Worm (Caenorhabditis elegans) whole organism, L4 larva: Measurements from ENCODE around the gene grl-4.

Experiments used
- F10B5.3 ChIP-seq: sonication (generic microtip); optimal IDR thresholded peaks from 2 replicates; lab custom pipeline; 2016; ENCODE audit warnings: mild to moderate bottlenecking, missing genetic modification characterization, missing compliant biosample characterization
- F26F4.8 ChIP-seq: fragments of 200-800 bp; sonication (Bioruptor generic); conservative IDR thresholded peaks from 2 replicates; pipeline ENCODE4 v1.3.6; 2022; ENCODE audit warnings: missing genetic modification characterization, missing compliant biosample characterization
- F37D6.2 ChIP-seq: sonication (generic microtip); optimal IDR thresholded peaks from 2 replicates; lab custom pipeline; 2016; ENCODE audit warnings: mild to moderate bottlenecking, missing genetic modification characterization, missing compliant biosample characterization
- F44E2.7 ChIP-seq: fragments of 200-800 bp; sonication (Bioruptor generic); IDR thresholded peaks from 2 replicates; pipeline ENCODE4 v2.1.2; 2022; ENCODE audit warnings: missing genetic modification characterization, missing compliant biosample characterization
- F49E8.2 ChIP-seq: sonication (generic microtip); optimal IDR thresholded peaks from 2 replicates; lab custom pipeline; 2016; ENCODE audit warnings: missing compliant biosample characterization, mild to moderate bottlenecking, missing genetic modification characterization, borderline replicate concordance
- Y105C5A.15 ChIP-seq: fragments of 200-800 bp; sonication (Bioruptor generic); IDR thresholded peaks from 2 replicates; pipeline ENCODE4 v1.3.6; 2022; ENCODE audit warnings: missing genetic modification characterization, missing compliant biosample characterization
- Y48G9A.11 ChIP-seq: fragments of 200-800 bp; sonication (Bioruptor generic); IDR thresholded peaks from 2 replicates; pipeline ENCODE4 v1.3.6; 2022; ENCODE audit warnings: missing genetic modification reagents, missing genetic modification characterization, missing compliant biosample characterization
- Y5F2A.4 ChIP-seq: fragments of 200-800 bp; sonication (Bioruptor generic); optimal IDR thresholded peaks from 2 replicates; lab custom pipeline; 2018; ENCODE audit warnings: mild to moderate bottlenecking, missing genetic modification characterization, missing compliant biosample characterization
- Y75B8A.6 ChIP-seq: fragments of 200-800 bp; sonication (Bioruptor generic); IDR thresholded peaks from 2 replicates; pipeline ENCODE4 v1.3.6; 2022; ENCODE audit warnings: missing genetic modification reagents, missing genetic modification characterization, missing compliant biosample characterization
- ZK546.5 ChIP-seq, 2 experiments: sonication (generic microtip); optimal IDR thresholded peaks; 2 replicates each; lab custom pipeline; 2017; ENCODE audit warnings: missing biosample characterization in 2 of 2, missing genetic modification characterization in 2 of 2
- aly-2 ChIP-seq: sonication (generic microtip); optimal IDR thresholded peaks from 2 replicates; lab custom pipeline; 2018; ENCODE audit warnings: missing biosample characterization, missing genetic modification characterization
- ama-1 ChIP-seq: fragments of 150-350 bp; optimal IDR thresholded peaks from 2 replicates; lab custom pipeline; 2014; ENCODE audit warnings: inconsistent platforms, mixed read lengths
- attf-4 ChIP-seq: sonication (generic microtip); optimal IDR thresholded peaks from 3 replicates; lab custom pipeline; 2017; ENCODE audit warnings: missing biosample characterization, missing genetic modification characterization
- ceh-44 ChIP-seq: fragments of 200-800 bp; sonication (Bioruptor generic); IDR thresholded peaks from 2 replicates; pipeline ENCODE4 v1.3.6; 2022; ENCODE audit warnings: missing genetic modification reagents, missing genetic modification characterization, missing compliant biosample characterization
- ceh-62 ChIP-seq: sonication (generic microtip); optimal IDR thresholded peaks from 2 replicates; lab custom pipeline; 2017; ENCODE audit warnings: missing biosample characterization, missing genetic modification characterization
- ces-1 ChIP-seq: fragments of 150-350 bp; sonication (generic microtip); optimal IDR thresholded peaks from 4 replicates; lab custom pipeline; 2014; ENCODE audit warnings: missing biosample characterization, missing genetic modification reagents, missing genetic modification characterization
- daf-19 ChIP-seq: fragments of 200-800 bp; sonication (Bioruptor generic); conservative IDR thresholded peaks from 2 replicates; pipeline ENCODE4 v1.3.6; 2022; ENCODE audit warnings: missing genetic modification characterization, missing compliant biosample characterization
- dmd-8 ChIP-seq: fragments of 200-800 bp; sonication (Bioruptor generic); IDR thresholded peaks from 2 replicates; pipeline ENCODE4 v1.3.6; 2022; ENCODE audit warnings: missing genetic modification characterization, missing compliant biosample characterization
- dpl-1 ChIP-seq: fragments of 150-350 bp; optimal IDR thresholded peaks from 2 replicates; lab custom pipeline; 2014; ENCODE audit warnings: missing biosample characterization, missing genetic modification reagents, missing genetic modification characterization
- duxl-1 ChIP-seq: sonication (generic microtip); optimal IDR thresholded peaks from 2 replicates; lab custom pipeline; 2016; ENCODE audit warnings: mild to moderate bottlenecking, missing genetic modification characterization, moderate library complexity, missing compliant biosample characterization; ENCODE audit not compliant: poor library complexity
- hif-1 ChIP-seq, 2 experiments: sonication (generic microtip); optimal IDR thresholded peaks; 2 replicates each; lab custom pipeline; 2016 to 2017; ENCODE audit warnings: missing compliant biosample characterization in 2 of 2, missing genetic modification characterization in 2 of 2, missing genetic modification reagents in 2 of 2, missing genotype in 2 of 2, mild to moderate bottlenecking in 1 of 2
- hlh-11 ChIP-seq: fragments of 200-800 bp; sonication (Bioruptor generic); optimal IDR thresholded peaks from 2 replicates; lab custom pipeline; 2018; ENCODE audit warnings: mild to moderate bottlenecking, missing genetic modification characterization, missing compliant biosample characterization
- lim-7 ChIP-seq: fragments of 200-800 bp; sonication (Bioruptor generic); IDR thresholded peaks from 2 replicates; pipeline ENCODE4 v1.3.6; 2022; ENCODE audit warnings: missing genetic modification characterization, missing compliant biosample characterization
- lin-13 ChIP-seq: fragments of 150-350 bp; optimal IDR thresholded peaks from 2 replicates; lab custom pipeline; 2014; ENCODE audit warnings: missing biosample characterization, missing genetic modification reagents, missing genetic modification characterization
- lin-38 ChIP-seq: fragments of 200-800 bp; sonication (Bioruptor generic); IDR thresholded peaks from 2 replicates; pipeline ENCODE4 v1.3.6; 2022; ENCODE audit warnings: missing genetic modification reagents, missing genetic modification characterization, missing compliant biosample characterization
- lir-3 ChIP-seq: sonication (generic microtip); optimal IDR thresholded peaks from 2 replicates; lab custom pipeline; 2016; ENCODE audit warnings: mild to moderate bottlenecking, missing genetic modification characterization, missing compliant biosample characterization
- madf-5 ChIP-seq, 2 experiments: fragments of 200-800 bp; sonication (Bioruptor generic); IDR thresholded peaks; 2 replicates each; pipeline ENCODE4 v1.3.6; 2022; ENCODE audit warnings: missing compliant biosample characterization in 2 of 2, missing genetic modification characterization in 2 of 2
- mdl-1 ChIP-seq, 2 experiments: fragments of 150-350 bp in 1 of 2; sonication (generic microtip) in 1 of 2; optimal IDR thresholded peaks; 2 replicates each; lab custom pipeline; 2014 to 2017; ENCODE audit warnings: missing biosample characterization in 2 of 2, missing genetic modification characterization in 2 of 2
- mxl-3 ChIP-seq: fragments of 200-800 bp; sonication (Bioruptor generic); optimal IDR thresholded peaks from 2 replicates; lab custom pipeline; 2018; ENCODE audit warnings: mild to moderate bottlenecking, missing genetic modification characterization, missing compliant biosample characterization
- nhr-102 ChIP-seq: sonication (generic microtip); optimal IDR thresholded peaks from 2 replicates; lab custom pipeline; 2016; ENCODE audit warnings: mild to moderate bottlenecking, missing genetic modification characterization, moderate library complexity, missing compliant biosample characterization
- nhr-237 ChIP-seq: sonication (generic microtip); optimal IDR thresholded peaks from 2 replicates; lab custom pipeline; 2017; ENCODE audit warnings: missing biosample characterization, missing genetic modification characterization
- nhr-28 ChIP-seq: fragments of 150-350 bp; optimal IDR thresholded peaks from 2 replicates; lab custom pipeline; 2014; ENCODE audit warnings: missing biosample characterization, missing genetic modification characterization
- nhr-42 ChIP-seq: fragments of 200-800 bp; sonication (Bioruptor generic); IDR thresholded peaks from 2 replicates; pipeline ENCODE4 v1.3.6; 2022; ENCODE audit warnings: missing genetic modification characterization, missing compliant biosample characterization
- nhr-6 ChIP-seq: fragments of 150-350 bp; optimal IDR thresholded peaks from 2 replicates; lab custom pipeline; 2014; ENCODE audit warnings: missing biosample characterization, missing genetic modification characterization
- nhr-77 ChIP-seq: fragments of 150-350 bp; optimal IDR thresholded peaks from 2 replicates; lab custom pipeline; 2014; ENCODE audit warnings: missing biosample characterization, missing genetic modification characterization
- pha-4 ChIP-seq, 2 experiments: fragments of 150-350 bp in 1 of 2; fragments of 200-800 bp in 1 of 2; sonication (Bioruptor generic) in 1 of 2; IDR thresholded peaks in 1 of 2; optimal IDR thresholded peaks in 1 of 2; 2 replicates each; pipeline versions ENCODE4 v1.3.6 to Lab custom; 2014 to 2022; ENCODE audit warnings: missing genetic modification characterization in 2 of 2, missing genetic modification reagents in 2 of 2, missing biosample characterization in 1 of 2, missing compliant biosample characterization in 1 of 2
- php-3 ChIP-seq: fragments of 200-800 bp; sonication (Bioruptor generic); IDR thresholded peaks from 2 replicates; pipeline ENCODE4 v1.3.6; 2022; ENCODE audit warnings: missing genetic modification reagents, missing genetic modification characterization, missing compliant biosample characterization
- rbr-2 ChIP-seq: sonication (generic microtip); optimal IDR thresholded peaks from 2 replicates; lab custom pipeline; 2016; ENCODE audit warnings: missing genotype, missing genetic modification characterization, missing compliant biosample characterization
- saeg-2 ChIP-seq: fragments of 200-800 bp; sonication (Bioruptor generic); IDR thresholded peaks from 2 replicates; pipeline ENCODE4 v1.3.6; 2022; ENCODE audit warnings: missing genetic modification reagents, missing genetic modification characterization, missing compliant biosample characterization
- sdz-12 ChIP-seq: fragments of 200-800 bp; sonication (Bioruptor generic); optimal IDR thresholded peaks from 2 replicates; lab custom pipeline; 2018; ENCODE audit warnings: mild to moderate bottlenecking, missing genetic modification characterization, missing compliant biosample characterization
- set-16 ChIP-seq: fragments of 200-800 bp; sonication (Bioruptor generic); IDR thresholded peaks from 2 replicates; pipeline ENCODE4 v1.3.6; 2022; ENCODE audit warnings: missing genetic modification reagents, missing genetic modification characterization, missing compliant biosample characterization
- skn-1 ChIP-seq: fragments of 150-350 bp; optimal IDR thresholded peaks from 2 replicates; lab custom pipeline; 2014; ENCODE audit warnings: missing biosample characterization, missing genetic modification characterization
- snpc-1.2 ChIP-seq: fragments of 200-800 bp; sonication (Bioruptor generic); IDR thresholded peaks from 2 replicates; pipeline ENCODE4 v1.3.6; 2022; ENCODE audit warnings: missing genetic modification reagents, missing genetic modification characterization, missing compliant biosample characterization
- spr-1 ChIP-seq: sonication (generic microtip); optimal IDR thresholded peaks from 2 replicates; lab custom pipeline; 2016; ENCODE audit warnings: mild to moderate bottlenecking, missing genetic modification characterization, missing compliant biosample characterization
- spr-3 ChIP-seq: fragments of 200-800 bp; sonication (Bioruptor generic); optimal IDR thresholded peaks from 2 replicates; lab custom pipeline; 2018; ENCODE audit warnings: mild to moderate bottlenecking, missing genetic modification characterization, missing compliant biosample characterization
- tag-97 ChIP-seq: fragments of 200-800 bp; sonication (Bioruptor generic); IDR thresholded peaks from 2 replicates; pipeline ENCODE4 v1.3.6; 2022; ENCODE audit warnings: missing genetic modification characterization, missing compliant biosample characterization
- tra-1 ChIP-seq: fragments of 200-800 bp; sonication (Bioruptor generic); IDR thresholded peaks from 2 replicates; pipeline ENCODE4 v1.3.6; 2022; ENCODE audit warnings: missing genetic modification reagents, missing genetic modification characterization, missing compliant biosample characterization
- unc-39 ChIP-seq: sonication (generic microtip); optimal IDR thresholded peaks from 2 replicates; lab custom pipeline; 2017; ENCODE audit warnings: missing biosample characterization, missing genetic modification characterization
- vab-7 ChIP-seq: fragments of 200-800 bp; sonication (Bioruptor generic); IDR thresholded peaks from 2 replicates; pipeline ENCODE4 v1.3.6; 2022; ENCODE audit warnings: missing genetic modification reagents, missing genetic modification characterization, missing compliant biosample characterization
- zip-11 ChIP-seq: fragments of 200-800 bp; sonication (Bioruptor generic); IDR thresholded peaks from 2 replicates; pipeline ENCODE4 v1.3.6; 2022; ENCODE audit warnings: missing genetic modification characterization, missing compliant biosample characterization
- zip-2 ChIP-seq: fragments of 150-350 bp; optimal IDR thresholded peaks from 2 replicates; lab custom pipeline; 2014; ENCODE audit warnings: missing biosample characterization, missing genetic modification characterization
- ztf-11 ChIP-seq: fragments of 150-350 bp; optimal IDR thresholded peaks from 2 replicates; lab custom pipeline; 2014; ENCODE audit warnings: missing biosample characterization, missing genetic modification characterization

The grl-4 gene

ce11 chrIV:7313962-7314361 lies 3.4 kb upstream of the grl-4 start (continued):
- no peak for TF ChIP-seq tra-1 (GFP tag; lab: Robert Waterston, UW)
- no peak for TF ChIP-seq zip-11 (GFP tag; lab: Robert Waterston, UW)
- no peak for TF ChIP-seq skn-1 (tag; lab: Kevin White, UChicago)
- TF ChIP-seq lim-7 (GFP tag; lab: Robert Waterston, UW): no peak
- TF ChIP-seq daf-19 (GFP tag; lab: Robert Waterston, UW): no peak
- peak; percentile 44 for TF ChIP-seq ama-1 (lab: Kevin White, UChicago)
- no peak for TF ChIP-seq ces-1 (GFP tag; lab: Kevin White, UChicago)
- TF ChIP-seq zip-2 (tag; lab: Kevin White, UChicago): no peak
- TF ChIP-seq ceh-44 (GFP tag; lab: Robert Waterston, UW): no peak
- peak; percentile 61 for TF ChIP-seq nhr-77 (tag; lab: Kevin White, UChicago)
- TF ChIP-seq tag-97 (GFP tag; lab: Robert Waterston, UW): no peak
- TF ChIP-seq hif-1 (tag; optimal IDR thresholded peaks at IDR 0.05; lab: Kevin White, UChicago): no peak
- TF ChIP-seq mdl-1 (tag; optimal IDR thresholded peaks at IDR 0.05; lab: Kevin White, UChicago): no peak
- no peak for TF ChIP-seq nhr-102 (tag; lab: Kevin White, UChicago)
- no peak for TF ChIP-seq aly-2 (tag; lab: Kevin White, UChicago)
- TF ChIP-seq F10B5.3 (tag; lab: Kevin White, UChicago): no peak
- TF ChIP-seq dmd-8 (GFP tag; lab: Robert Waterston, UW): no peak
- no peak for TF ChIP-seq Y5F2A.4 (GFP tag; lab: Kevin White, UChicago)
- TF ChIP-seq spr-3 (GFP tag; lab: Kevin White, UChicago): no peak
- no peak for TF ChIP-seq lin-13
- peak; percentile 34 for TF ChIP-seq dpl-1 (GFP tag; lab: Kevin White, UChicago)
- TF ChIP-seq unc-39 (tag; lab: Kevin White, UChicago): no peak
- 0 out of 2 replicates have a peak, but pooled peaks have one; percentile 40 for TF ChIP-seq snpc-1.2
- TF ChIP-seq hlh-11 (tag; lab: Kevin White, UChicago): peak; percentile 68
- no peak for TF ChIP-seq Y75B8A.6 (GFP tag; lab: Robert Waterston, UW)
- peak; percentile 64 for TF ChIP-seq nhr-6 (tag; lab: Kevin White, UChicago)
- no peak for TF ChIP-seq set-16 (GFP tag; lab: Robert Waterston, UW)
- no peak for TF ChIP-seq Y105C5A.15 (GFP tag; lab: Robert Waterston, UW)
- TF ChIP-seq vab-7: no peak
- TF ChIP-seq rbr-2 (tag; lab: Kevin White, UChicago): peak; percentile 42
- no peak for TF ChIP-seq F26F4.8 (GFP tag; lab: Robert Waterston, UW)
- no peak for TF ChIP-seq Y48G9A.11 (GFP tag; lab: Robert Waterston, UW)
- 0 out of 2 replicates have a peak, but pooled peaks have one; percentile 25 for TF ChIP-seq pha-4 (GFP tag; IDR thresholded peaks at IDR 0.05; lab: Robert Waterston, UW)
- peak; percentile 66 for TF ChIP-seq pha-4 (tag; optimal IDR thresholded peaks at IDR 0.05; lab: Kevin White, UChicago)
- TF ChIP-seq madf-5 (GFP tag; IDR thresholded peaks at IDR 0.05; lab: Robert Waterston, UW): no peak
- TF ChIP-seq lir-3 (tag; lab: Kevin White, UChicago): no peak
- no peak for TF ChIP-seq ztf-11 (tag; lab: Kevin White, UChicago)
- TF ChIP-seq duxl-1 (tag; lab: Kevin White, UChicago): no peak
- no peak for TF ChIP-seq F49E8.2 (tag; lab: Kevin White, UChicago)
- TF ChIP-seq mxl-3 (GFP tag; lab: Kevin White, UChicago): no peak
- no peak for TF ChIP-seq nhr-42 (GFP tag; lab: Robert Waterston, UW)
- TF ChIP-seq ceh-62: no peak
- no peak for TF ChIP-seq F44E2.7 (GFP tag; lab: Robert Waterston, UW)
- peak; percentile 57 for TF ChIP-seq lin-38 (GFP tag; lab: Robert Waterston, UW)
- TF ChIP-seq ZK546.5 (tag; optimal IDR thresholded peaks at IDR 0.05; lab: Kevin White, UChicago): no peak
- TF ChIP-seq attf-4 (tag; lab: Kevin White, UChicago): no peak
- TF ChIP-seq saeg-2 (GFP tag; lab: Robert Waterston, UW): no peak
- no peak for TF ChIP-seq sdz-12 (GFP tag; lab: Kevin White, UChicago)
- no peak for TF ChIP-seq php-3 (GFP tag; lab: Robert Waterston, UW)
- no peak for TF ChIP-seq nhr-237 (tag; lab: Kevin White, UChicago)
- TF ChIP-seq F37D6.2 (tag; lab: Kevin White, UChicago): no peak
- TF ChIP-seq spr-1 (tag; lab: Kevin White, UChicago): no peak
- peak; percentile 35 for TF ChIP-seq nhr-28 (tag; lab: Kevin White, UChicago)
